Fruit fly (Drosophila melanogaster) whole organism: ENCODE measurements around the gene ArfGAP1.
A peak's percentile ranks its signal among the peaks of the same experiment; 100 is the strongest.

Source experiments
- CG8478 ChIP-seq: fragments of >200 bp; optimal IDR thresholded peaks from 2 replicates; lab custom pipeline; 2018; ENCODE audit warnings: inconsistent platforms
- Dll ChIP-seq: fragments of >200 bp; optimal IDR thresholded peaks from 2 replicates; lab custom pipeline; 2017
- EcR ChIP-seq, 2 experiments: fragments of >200 bp; optimal IDR thresholded peaks; 2 replicates each; lab custom pipeline; 2017; ENCODE audit warnings: missing biosample characterization in 2 of 2, missing genetic modification characterization in 2 of 2, missing genetic modification reagents in 2 of 2
- pan ChIP-seq: fragments of >200 bp; optimal IDR thresholded peaks from 2 replicates; lab custom pipeline; 2017
- psq ChIP-seq: fragments of >200 bp; optimal IDR thresholded peaks from 2 replicates; lab custom pipeline; 2017
- usp ChIP-seq: fragments of >200 bp; optimal IDR thresholded peaks from 2 replicates; lab custom pipeline; 2017; ENCODE audit warnings: missing biosample characterization, missing genetic modification characterization, mixed read lengths

ArfGAP1 gene

DNA sequence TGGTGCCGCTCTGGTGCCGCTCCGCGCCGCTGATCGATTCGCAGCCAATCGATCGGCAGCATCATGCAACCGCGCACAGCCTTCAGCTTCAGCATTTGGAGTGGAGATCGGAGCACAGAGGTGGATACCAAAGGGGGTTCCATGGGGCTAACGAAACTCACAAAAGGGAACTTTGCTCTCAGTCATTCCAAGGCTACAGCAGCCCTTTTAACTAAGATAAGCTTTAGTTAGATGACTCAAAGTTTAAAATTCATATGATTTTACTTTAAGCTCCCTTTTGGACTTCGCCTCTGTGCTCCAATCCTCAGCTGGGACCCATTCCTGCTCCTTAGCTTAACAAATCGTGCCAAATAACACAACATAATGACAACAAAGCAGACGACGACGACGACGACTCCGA, 3.1 kb upstream of the ArfGAP1 start:
- TF ChIP-seq Dll (no peak), psq (lab: Kevin White, UChicago) (no peak), CG8478 (no peak), EcR (GFP tag; optimal IDR thresholded peaks at IDR 0.05; lab: Kevin White, UChicago) (no peak), pan (no peak), usp (GFP tag; lab: Kevin White, UChicago) (no peak)

DNA sequence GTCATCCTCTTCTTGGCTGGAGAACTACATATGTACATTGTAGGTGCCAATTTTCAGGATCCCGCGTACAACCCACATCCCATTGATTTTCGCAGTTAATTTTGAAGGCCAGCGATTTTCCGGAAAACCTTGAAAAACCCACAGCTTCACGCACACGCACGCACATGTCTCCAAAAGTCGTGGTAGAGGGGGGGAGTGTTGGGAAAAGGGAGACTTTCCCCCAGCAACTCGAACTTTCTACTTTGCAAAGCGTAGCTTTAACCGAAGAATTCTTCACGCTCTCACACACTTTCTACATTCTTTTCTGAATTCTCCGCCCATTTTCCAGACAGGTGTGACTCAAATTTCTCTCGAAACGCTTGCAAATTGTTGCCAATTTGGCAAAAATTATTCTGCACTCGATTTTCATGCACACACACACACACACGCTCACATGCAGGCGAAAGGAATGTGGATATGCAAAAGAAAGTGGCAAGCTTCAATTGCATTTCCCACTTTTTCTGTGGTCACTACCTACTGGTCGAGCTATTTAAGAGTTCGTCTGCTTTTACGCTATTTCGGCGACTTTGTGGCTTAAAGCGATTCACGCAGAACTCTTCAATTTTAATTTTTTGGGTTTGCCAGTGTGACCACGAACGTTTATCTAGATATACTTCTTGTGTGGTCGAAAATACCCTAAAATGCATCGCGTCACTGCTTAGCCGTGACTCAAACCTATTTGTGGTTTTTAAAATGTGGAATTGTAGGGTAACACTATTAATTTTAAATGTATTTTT, 3.0 kb downstream of the ArfGAP1 start, which contains the start of gene SCaMC:
TSS of gene SCaMC (minus strand) at position 654 of the 776 bp plus-strand sequence.
- no peak for TF ChIP-seq EcR (GFP tag; optimal IDR thresholded peaks at IDR 0.05; lab: Kevin White, UChicago)
- no peak for TF ChIP-seq Dll
- no peak for TF ChIP-seq CG8478
- no peak for TF ChIP-seq usp (GFP tag; lab: Kevin White, UChicago)
- no peak for TF ChIP-seq pan
- TF ChIP-seq psq (lab: Kevin White, UChicago), result no peak

DNA sequence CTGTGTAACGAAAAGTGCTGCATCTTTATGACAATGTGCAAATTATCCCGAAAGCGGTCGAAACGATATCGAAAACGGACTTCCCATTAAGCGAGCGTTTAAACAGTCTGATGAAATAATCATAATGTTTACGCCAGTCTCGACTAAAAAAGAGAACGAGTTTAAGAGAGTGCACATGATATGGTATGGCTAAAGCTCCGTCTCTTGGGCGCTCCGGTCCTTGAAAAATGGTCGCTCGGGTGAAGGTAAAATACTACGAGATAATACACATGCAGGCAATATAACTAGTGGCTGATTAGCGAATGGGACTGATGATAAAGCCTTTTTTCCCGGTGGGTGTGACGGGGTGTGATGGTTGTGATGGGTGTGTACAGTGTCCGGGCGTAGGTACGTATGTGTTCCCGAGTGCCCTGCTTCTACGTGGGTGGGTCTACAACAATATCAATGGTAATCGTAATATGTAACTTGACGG, 6.1 kb downstream of the ArfGAP1 start:
- no peak for TF ChIP-seq usp (GFP tag; lab: Kevin White, UChicago)
- no peak for TF ChIP-seq Dll
- no peak for TF ChIP-seq psq (lab: Kevin White, UChicago)
- no peak for TF ChIP-seq EcR (GFP tag; optimal IDR thresholded peaks at IDR 0.05; lab: Kevin White, UChicago)
- TF ChIP-seq CG8478, result no peak
- TF ChIP-seq pan, result no peak

DNA sequence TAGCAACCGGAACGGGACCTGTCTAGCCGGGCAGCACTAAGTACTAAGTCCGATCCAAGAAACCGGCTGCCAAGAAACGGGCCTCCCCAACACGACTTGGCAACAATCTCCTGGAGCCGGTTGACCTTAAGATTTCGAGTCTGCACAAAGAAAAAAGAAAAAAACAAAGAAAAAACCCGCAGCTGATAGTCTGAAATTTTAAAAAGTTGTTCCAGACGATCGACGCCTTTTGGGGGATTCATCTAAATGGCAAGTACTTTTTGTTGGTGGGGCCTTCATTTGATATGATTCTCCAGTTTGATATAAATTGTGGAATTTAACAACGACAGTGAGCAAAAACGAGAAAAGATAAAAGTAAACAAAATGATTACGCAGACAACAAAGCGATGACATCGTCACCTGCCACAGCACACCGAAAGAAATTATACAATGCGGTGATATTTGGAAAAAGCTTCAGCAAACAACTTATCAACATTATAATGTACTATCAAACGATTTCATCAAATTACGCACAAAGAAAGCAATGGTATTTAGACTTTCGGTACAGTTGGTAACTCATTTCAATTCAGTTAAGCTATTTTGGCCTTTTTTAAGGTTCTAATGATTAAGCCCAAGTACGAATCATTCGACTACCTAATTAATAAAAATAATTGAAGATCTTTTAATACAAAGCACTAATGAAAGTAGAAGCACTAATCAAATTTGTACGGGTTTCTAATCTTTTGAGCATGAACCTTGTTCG, 6.7 kb downstream of the ArfGAP1 start:
- TF ChIP-seq pan, result no peak
- TF ChIP-seq EcR (GFP tag; optimal IDR thresholded peaks at IDR 0.05; lab: Kevin White, UChicago), result no peak
- TF ChIP-seq psq (lab: Kevin White, UChicago), result no peak
- no peak for TF ChIP-seq Dll
- TF ChIP-seq usp (GFP tag; lab: Kevin White, UChicago), result no peak
- no peak for TF ChIP-seq CG8478

DNA sequence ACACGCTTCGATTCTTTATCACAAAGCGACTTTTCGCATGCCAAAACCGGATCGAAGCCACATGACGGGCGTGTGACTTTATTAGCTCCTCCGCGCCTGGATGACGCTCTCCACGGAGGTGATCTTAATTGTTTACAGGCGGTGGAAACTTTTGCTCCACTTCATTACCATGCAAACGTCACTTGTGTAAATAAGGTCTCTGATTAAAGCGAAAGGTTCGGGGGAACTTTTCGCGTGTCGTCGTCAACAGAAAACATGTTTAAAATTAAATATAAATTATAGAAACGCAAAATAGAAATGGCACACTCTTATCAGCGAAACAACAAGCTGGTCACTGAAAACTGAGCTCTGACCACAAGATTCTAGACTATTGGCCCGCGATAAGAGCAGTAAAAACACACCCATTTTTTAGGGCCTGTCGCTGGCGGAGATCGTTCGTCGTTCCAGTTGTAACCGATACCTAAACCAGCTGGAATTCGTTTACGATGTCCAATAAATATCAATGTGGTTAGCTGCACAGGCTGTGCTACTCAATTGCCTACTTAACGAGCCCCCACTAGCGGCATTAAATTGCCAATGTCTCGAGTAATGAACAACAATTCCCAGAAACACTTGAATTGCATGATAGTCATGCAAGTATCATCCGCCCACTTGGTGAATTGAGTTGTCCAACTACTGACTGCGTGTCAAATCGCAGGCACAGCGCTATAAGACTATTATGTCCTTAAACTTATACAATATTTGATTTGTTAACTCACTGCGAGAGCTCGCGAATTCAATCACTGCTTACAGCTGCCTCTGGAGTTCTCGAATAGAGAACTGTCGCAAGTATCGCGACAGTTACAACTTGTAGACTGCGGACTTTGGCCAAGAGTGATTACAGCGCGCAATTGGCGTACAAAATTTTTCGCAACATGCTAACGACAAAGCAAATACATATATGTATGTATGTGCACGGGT, 7.8 kb downstream of the ArfGAP1 start:
- TF ChIP-seq psq (lab: Kevin White, UChicago), result no peak
- no peak for TF ChIP-seq EcR (GFP tag; optimal IDR thresholded peaks at IDR 0.05; lab: Kevin White, UChicago)
- TF ChIP-seq Dll, result no peak
- no peak for TF ChIP-seq pan
- TF ChIP-seq usp (GFP tag; lab: Kevin White, UChicago), result no peak
- TF ChIP-seq CG8478, result no peak

DNA sequence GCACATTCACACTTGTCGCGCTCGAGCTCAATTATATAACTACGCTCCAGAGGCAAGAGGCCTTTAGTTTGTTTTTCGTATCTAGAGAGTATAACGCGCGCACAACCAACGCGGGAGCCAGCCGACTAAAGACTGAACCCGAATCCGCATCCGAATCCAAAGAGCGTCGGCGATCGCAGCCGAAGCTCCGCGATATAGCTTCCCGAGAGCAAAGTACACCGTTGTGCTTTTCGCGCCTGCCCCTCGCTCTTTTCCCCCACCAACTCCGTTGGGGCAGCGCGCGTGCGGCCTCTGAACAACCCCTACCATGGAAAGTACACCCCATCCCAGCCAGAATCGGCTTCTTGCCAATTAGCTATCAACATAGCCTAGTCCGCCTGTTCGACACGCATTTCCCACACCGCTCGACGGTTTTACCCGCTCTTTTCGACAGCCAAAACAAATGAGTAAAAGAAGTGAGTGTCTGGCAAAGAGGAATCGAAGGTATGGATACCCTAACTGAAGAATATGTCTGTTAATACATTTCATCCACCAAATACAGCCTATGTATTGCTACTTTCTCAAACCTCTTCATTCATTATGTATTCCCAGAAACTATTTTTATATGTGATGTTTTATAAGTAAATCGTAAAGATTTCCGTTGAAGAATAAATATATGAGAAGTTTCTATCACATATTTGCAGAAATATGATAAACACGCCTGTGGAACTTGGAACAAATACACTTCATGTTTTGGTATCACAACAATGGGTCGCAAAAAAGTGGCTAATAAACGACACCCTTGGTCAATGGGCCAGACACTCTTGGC, 8.7 kb downstream of the ArfGAP1 start:
- TF ChIP-seq EcR (GFP tag; optimal IDR thresholded peaks at IDR 0.05; lab: Kevin White, UChicago) (no peak), Dll (peak; percentile 43), pan (peak; percentile 80)

DNA sequence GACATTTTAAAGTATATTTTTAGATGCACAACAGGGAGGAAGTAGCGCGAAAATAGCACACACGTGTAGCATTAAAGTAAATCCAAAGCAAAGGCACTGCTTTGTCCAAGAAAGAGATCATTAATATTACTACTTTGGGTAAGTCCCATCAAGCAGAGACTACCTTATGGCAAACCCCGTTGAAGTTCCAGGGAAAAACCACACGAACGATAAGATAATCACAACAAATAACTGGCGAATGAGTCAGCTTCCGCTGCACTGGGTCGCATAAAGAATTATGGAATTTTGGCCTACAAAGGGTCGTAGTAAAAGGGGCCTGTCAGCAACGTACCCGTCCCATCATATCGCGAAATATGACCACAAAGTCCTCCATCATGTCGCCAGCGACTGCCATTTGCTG, 9.6 kb downstream of the ArfGAP1 start:
- TF ChIP-seq pan, result no peak
- no peak for TF ChIP-seq CG8478
- TF ChIP-seq Dll, result no peak
- no peak for TF ChIP-seq EcR (GFP tag; optimal IDR thresholded peaks at IDR 0.05; lab: Kevin White, UChicago)
- TF ChIP-seq usp (GFP tag; lab: Kevin White, UChicago), result no peak
- no peak for TF ChIP-seq psq (lab: Kevin White, UChicago)

DNA sequence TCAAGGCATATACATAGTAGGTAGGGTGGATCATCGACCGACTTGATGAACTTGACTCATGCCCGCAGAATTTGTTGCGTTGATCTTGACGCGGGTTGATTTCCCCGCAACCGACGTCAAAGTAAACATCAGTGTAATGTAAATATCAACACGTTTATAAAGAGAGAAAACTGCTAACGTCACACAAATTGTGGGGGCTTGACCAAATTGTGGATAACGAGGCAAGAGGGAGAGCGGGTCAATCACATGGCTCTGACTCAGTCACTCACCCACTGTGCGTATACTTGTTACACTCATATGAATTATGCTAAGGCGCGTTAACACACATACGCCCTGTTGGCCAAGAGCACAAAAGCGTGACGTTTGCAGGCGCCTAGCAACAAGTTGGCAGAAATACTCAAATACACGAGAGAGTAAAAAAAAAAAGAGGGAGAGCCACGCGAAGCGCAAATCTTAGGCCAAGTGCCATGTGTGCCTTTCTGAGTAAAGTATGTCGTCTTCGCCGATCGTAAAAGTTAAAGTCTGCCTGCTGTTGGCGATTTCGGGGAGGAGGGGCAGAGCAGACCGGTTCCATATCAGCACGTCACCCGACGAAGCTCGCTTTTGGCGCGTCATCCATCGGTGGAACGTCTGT, 10.3 kb downstream of the ArfGAP1 start:
- TF ChIP-seq EcR (GFP tag; optimal IDR thresholded peaks at IDR 0.05; lab: Kevin White, UChicago) (peak in 1 of 2 experiments; percentile 64), usp (GFP tag; lab: Kevin White, UChicago) (no peak), pan (no peak), psq (lab: Kevin White, UChicago) (no peak), CG8478 (no peak)

DNA sequence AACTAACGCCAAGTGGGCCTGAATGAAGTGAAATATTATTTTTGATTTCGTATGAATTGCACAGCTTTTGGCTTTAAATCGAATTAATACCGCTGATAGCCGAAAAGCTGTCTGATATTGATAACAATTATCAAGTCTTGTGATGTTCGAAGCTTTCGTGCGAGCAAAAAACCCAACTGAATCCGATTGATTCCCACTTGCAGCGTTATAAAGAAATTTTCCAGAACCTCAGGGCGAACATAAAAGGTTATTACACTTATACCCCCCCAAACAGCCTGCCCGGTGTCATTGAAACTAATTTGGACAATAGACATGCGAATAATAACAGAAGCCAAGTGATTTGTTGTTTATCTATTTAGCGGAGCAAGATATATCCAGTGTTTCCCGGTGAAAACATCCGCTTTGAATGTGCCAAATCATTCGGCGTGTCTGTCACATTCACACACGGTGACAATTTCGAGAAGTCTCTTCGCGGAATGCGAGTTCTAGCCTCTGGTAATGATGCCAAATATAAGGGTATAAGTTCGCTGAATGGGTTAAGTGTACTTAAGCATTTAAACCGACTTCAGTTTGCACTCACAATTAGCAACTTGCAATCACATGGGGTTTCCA, 11.4 kb downstream of the ArfGAP1 start:
- no peak for TF ChIP-seq pan
- no peak for TF ChIP-seq EcR (GFP tag; optimal IDR thresholded peaks at IDR 0.05; lab: Kevin White, UChicago)
- no peak for TF ChIP-seq Dll
- no peak for TF ChIP-seq psq (lab: Kevin White, UChicago)
- TF ChIP-seq CG8478, result no peak
- no peak for TF ChIP-seq usp (GFP tag; lab: Kevin White, UChicago)

DNA sequence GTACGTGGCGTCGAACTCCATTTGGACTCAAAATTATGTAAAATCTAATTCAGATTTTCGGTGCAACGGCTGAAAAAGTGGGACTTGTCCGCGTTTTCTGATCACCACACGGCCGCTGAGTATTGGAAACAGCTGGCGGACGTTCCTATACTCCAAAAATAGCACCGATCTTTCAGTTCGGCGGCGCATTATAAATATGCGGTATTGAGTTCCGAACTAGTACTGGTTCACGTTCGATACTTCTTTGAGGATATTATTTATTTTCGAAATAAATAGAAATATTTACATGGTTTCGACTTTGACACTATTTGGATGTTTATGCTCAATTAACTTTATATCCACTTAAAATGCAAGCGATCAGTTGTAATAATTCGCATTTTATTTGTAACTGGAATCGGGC, 15.6 kb downstream of the ArfGAP1 start, which contains the start of gene Smyd4-2:
TSS of gene Smyd4-2 (minus strand) at position 136 of the 400 bp plus-strand sequence.
- TF ChIP-seq psq (lab: Kevin White, UChicago) (no peak), pan (no peak), EcR (GFP tag; optimal IDR thresholded peaks at IDR 0.05; lab: Kevin White, UChicago) (no peak), CG8478 (no peak), Dll (no peak), usp (GFP tag; lab: Kevin White, UChicago) (no peak)
